Fruit fly (Drosophila melanogaster): ENCODE data around the gene Saf6.
A peak's percentile ranks its signal among the peaks of the same experiment; 100 is the strongest.

Saf6 gene

dm6 chr2L:841708-842107 is 26.0 kb upstream of the Saf6 start (continued):
- TF ChIP-seq Nf-YA (GFP tag; IDR thresholded peaks at IDR 0.05) (no peak), CG2120 (GFP tag; optimal IDR thresholded peaks at IDR 0.05) (peak; percentile 90), sr (GFP tag; IDR thresholded peaks at IDR 0.05) (peak; percentile 45; the same call in 1 of the 3 replicates), E2f2 (GFP tag; IDR thresholded peaks at IDR 0.05) (peak; percentile 61), CrebB (tag; optimal IDR thresholded peaks at IDR 0.05) (peak; percentile 53), Doc3 (GFP tag; IDR thresholded peaks at IDR 0.05; ENCODE audit: partially characterized antibody) (no peak), CG3995 (GFP tag; optimal IDR thresholded peaks at IDR 0.05) (peak; percentile 23), gce (GFP tag; IDR thresholded peaks at IDR 0.05) (peak; percentile 66; the same call in 1 of the 3 replicates), Meics (GFP tag; optimal IDR thresholded peaks at IDR 0.05) (peak; percentile 82), fd64A (GFP tag; optimal IDR thresholded peaks at IDR 0.05) (peak; percentile 14), Lhr (GFP tag; optimal IDR thresholded peaks at IDR 0.05) (peak; percentile 15), Myb (GFP tag; optimal IDR thresholded peaks at IDR 0.05) (peak; percentile 38), CG31224 (GFP tag; IDR thresholded peaks at IDR 0.05) (peak; percentile 84), CG7372 (GFP tag; IDR thresholded peaks at IDR 0.05) (peak; percentile 63), CG11723 (GFP tag; optimal IDR thresholded peaks at IDR 0.05) (peak; percentile 54), CG2129 (GFP tag; IDR thresholded peaks at IDR 0.05; ENCODE audit: partially characterized antibody) (no peak), Hr3 (GFP tag; optimal IDR thresholded peaks at IDR 0.05) (peak; percentile 61), trh (GFP tag; optimal IDR thresholded peaks at IDR 0.05) (peak; percentile 43), pzg (GFP tag; optimal IDR thresholded peaks at IDR 0.05) (no peak), TFAM (GFP tag; optimal IDR thresholded peaks at IDR 0.05) (no peak), fd96Cb (tag; optimal IDR thresholded peaks at IDR 0.05) (peak; percentile 59), HLH3B (GFP tag; IDR thresholded peaks at IDR 0.05) (peak; percentile 82), Doc2 (GFP tag; IDR thresholded peaks at IDR 0.05) (0 out of 2 replicates have a peak, but pooled peaks have one; percentile 38), CG9932 (GFP tag; IDR thresholded peaks at IDR 0.05) (peak; percentile 94), nau (GFP tag; optimal IDR thresholded peaks at IDR 0.05) (peak; percentile 48), CG6689 (GFP tag; IDR thresholded peaks at IDR 0.05) (peak; percentile 71), NK7.1 (GFP tag; optimal IDR thresholded peaks at IDR 0.05) (peak; percentile 26), bigmax (GFP tag; optimal IDR thresholded peaks at IDR 0.05) (no peak), Scr (GFP tag; IDR thresholded peaks at IDR 0.05; ENCODE audit: partially characterized antibody) (no peak), Spps (tag; optimal IDR thresholded peaks at IDR 0.05) (peak; percentile 28), crc (GFP tag; optimal IDR thresholded peaks at IDR 0.05) (no peak), prd (optimal IDR thresholded peaks at IDR 0.05) (no peak), prd (GFP tag; IDR thresholded peaks at IDR 0.05) (peak; percentile 88), ash1 (GFP tag; optimal IDR thresholded peaks at IDR 0.05) (no peak), psq (GFP tag; optimal IDR thresholded peaks at IDR 0.05) (no peak), CG31441 (GFP tag; IDR thresholded peaks at IDR 0.05) (peak; percentile 47; the same call in 1 of the 2 replicates), ac (GFP tag; optimal IDR thresholded peaks at IDR 0.05) (no peak), tap (tag; optimal IDR thresholded peaks at IDR 0.05) (peak; percentile 36), gcm2 (GFP tag; optimal IDR thresholded peaks at IDR 0.05) (peak; percentile 40), Neu2 (GFP tag; optimal IDR thresholded peaks at IDR 0.05; ENCODE audit: borderline replicate concordance) (no peak), CG2889 (GFP tag; IDR thresholded peaks at IDR 0.05) (peak; percentile 66; the same call in 1 of the 3 replicates), hb (GFP tag; IDR thresholded peaks at IDR 0.05; ENCODE audit: partially characterized antibody) (no peak), CG12155 (GFP tag; optimal IDR thresholded peaks at IDR 0.05) (peak; percentile 70), B-H1 (GFP tag; IDR thresholded peaks at IDR 0.05) (peak; percentile 68; the same call in 2 of the 3 replicates), CG7556 (GFP tag; optimal IDR thresholded peaks at IDR 0.05) (peak; percentile 60), dpn (GFP tag; optimal IDR thresholded peaks at IDR 0.05) (peak; percentile 74), tio (GFP tag; optimal IDR thresholded peaks at IDR 0.05) (peak; percentile 74), CG5180 (GFP tag; optimal IDR thresholded peaks at IDR 0.05) (no peak), lbe (GFP tag; optimal IDR thresholded peaks at IDR 0.05) (peak; percentile 88), MBD-R2 (GFP tag; IDR thresholded peaks at IDR 0.05) (peak; percentile 76; the same call in 1 of the 2 replicates), wdn (GFP tag; IDR thresholded peaks at IDR 0.05) (peak; percentile 88)
